Fruit fly (Drosophila melanogaster): ENCODE data around the gene Ggt-1.

Gene Ggt-1

DNA sequence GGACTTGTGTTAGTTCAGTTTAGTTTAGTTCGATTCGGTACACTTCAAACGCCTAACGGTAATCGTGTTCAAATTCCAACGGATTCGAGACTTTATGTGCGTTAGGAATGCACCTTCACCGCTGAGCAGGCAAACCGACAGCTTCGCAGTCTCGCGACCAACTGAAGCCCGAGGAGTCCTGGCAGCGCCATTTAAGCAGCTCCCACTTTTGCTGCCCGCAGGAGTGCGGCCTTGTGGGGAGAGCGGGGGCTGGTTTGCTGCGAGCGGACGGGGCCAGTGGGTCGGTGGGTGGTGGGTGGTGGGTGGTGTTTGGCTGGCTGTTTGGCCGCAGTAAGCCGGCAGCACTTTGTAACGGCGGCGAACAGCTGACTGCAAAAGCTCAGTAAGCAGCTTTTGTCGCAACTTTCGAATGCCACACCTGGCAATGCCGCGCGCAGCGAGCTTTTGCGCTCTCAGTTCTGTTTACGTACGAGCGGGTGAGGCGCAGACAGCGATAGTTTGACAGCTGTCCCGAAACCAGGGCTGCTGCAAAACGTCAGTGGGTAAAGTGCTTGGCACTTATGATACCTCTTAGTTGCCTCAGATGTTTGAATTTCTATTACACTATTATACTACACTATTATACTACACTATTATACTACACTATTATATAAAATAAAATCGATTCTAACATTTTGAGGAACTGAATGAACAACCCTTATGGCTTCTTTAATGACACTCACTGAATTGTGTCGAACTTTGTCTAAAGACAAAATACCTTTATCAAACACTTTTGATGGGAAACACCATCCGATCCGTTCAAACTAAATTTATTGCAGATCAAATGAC lies 32.8 kb downstream of the Ggt-1 start, which contains the start of gene CG32547 (continued):
- TF ChIP-seq Lpt (GFP tag; optimal IDR thresholded peaks at IDR 0.05) (no peak), OdsH (GFP tag; optimal IDR thresholded peaks at IDR 0.05) (no peak), CG15336 (GFP tag; IDR thresholded peaks at IDR 0.05) (no peak), CG10631 (GFP tag; optimal IDR thresholded peaks at IDR 0.05) (no peak), Gug (GFP tag; IDR thresholded peaks at IDR 0.05) (no peak), pdm3 (GFP tag; optimal IDR thresholded peaks at IDR 0.05) (no peak), ss (GFP tag; optimal IDR thresholded peaks at IDR 0.05) (no peak), spab (GFP tag; optimal IDR thresholded peaks at IDR 0.05) (no peak), CG8632 (GFP tag; optimal IDR thresholded peaks at IDR 0.05) (no peak), cyc (GFP tag; optimal IDR thresholded peaks at IDR 0.05) (no peak), Hr39 (GFP tag; optimal IDR thresholded peaks at IDR 0.05) (peak; percentile 3), lz (GFP tag; optimal IDR thresholded peaks at IDR 0.05) (no peak), CG11902 (GFP tag; optimal IDR thresholded peaks at IDR 0.05) (no peak), acj6 (GFP tag; optimal IDR thresholded peaks at IDR 0.05) (no peak), CG6808 (GFP tag; optimal IDR thresholded peaks at IDR 0.05) (peak; percentile 12), CG1621 (tag; optimal IDR thresholded peaks at IDR 0.05) (no peak), CG11762 (GFP tag; optimal IDR thresholded peaks at IDR 0.05; ENCODE audit: insufficient read depth) (no peak), eg (GFP tag; IDR thresholded peaks at IDR 0.05) (peak; percentile 15; the same call in 2 of the 3 replicates)

DNA sequence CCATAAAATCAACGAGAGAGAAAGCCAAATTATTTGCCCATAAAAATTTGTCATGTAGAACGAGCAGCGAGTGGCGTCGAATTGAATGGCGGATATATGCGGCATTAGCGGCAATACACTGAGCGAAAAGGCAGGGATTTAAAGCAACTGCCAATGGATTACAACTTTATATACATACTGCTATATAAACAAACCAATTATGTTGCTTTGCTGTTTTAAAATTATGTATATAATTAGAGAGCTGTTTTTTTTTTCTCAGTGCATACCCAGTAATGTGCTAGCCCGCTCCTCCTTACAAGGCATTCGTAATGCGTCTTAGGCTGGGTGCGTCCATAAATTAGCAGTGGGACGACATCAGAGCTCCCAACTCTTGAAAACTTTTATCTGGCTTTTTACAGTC lies 44.4 kb downstream of the Ggt-1 start:
- TF ChIP-seq Hr38 (GFP tag; optimal IDR thresholded peaks at IDR 0.05) (no peak), CG3919 (GFP tag; optimal IDR thresholded peaks at IDR 0.05) (no peak), CG15336 (GFP tag; IDR thresholded peaks at IDR 0.05) (no peak), pdm3 (GFP tag; optimal IDR thresholded peaks at IDR 0.05) (no peak), svp (GFP tag) (no peak), Eip93F (GFP tag; optimal IDR thresholded peaks at IDR 0.05) (no peak), CG8119 (GFP tag; IDR thresholded peaks at IDR 0.05) (no peak), Smox (GFP tag; optimal IDR thresholded peaks at IDR 0.05) (no peak), Lpt (GFP tag; optimal IDR thresholded peaks at IDR 0.05) (no peak)

DNA sequence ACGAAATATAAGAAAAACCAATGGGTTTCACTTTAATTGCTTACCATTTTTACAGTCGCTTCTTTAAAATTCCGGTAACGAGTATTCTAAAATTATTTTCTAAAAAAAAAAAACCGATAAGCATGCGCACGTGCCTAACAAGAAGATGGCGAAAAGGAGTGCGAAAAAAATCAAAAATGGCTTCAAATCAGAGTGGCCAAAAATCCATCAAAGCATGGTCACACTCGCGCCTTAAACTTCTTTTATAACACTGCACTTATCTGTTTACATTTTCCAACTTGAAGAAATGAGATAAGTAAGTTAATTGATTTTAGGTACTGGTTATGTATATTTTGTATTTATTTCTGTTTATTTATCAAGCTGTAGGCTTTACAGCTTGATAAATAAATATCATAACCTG lies 52.0 kb downstream of the Ggt-1 start, which contains the start of gene CG43843:
Gene CG43843 (minus strand): TSS at position 101 of the 400 bp plus-strand sequence.
- no peak for TF ChIP-seq dsx (GFP tag; optimal IDR thresholded peaks at IDR 0.05; ENCODE audit: poor library complexity, severe bottlenecking)
- TF ChIP-seq Sox15 (GFP tag; optimal IDR thresholded peaks at IDR 0.05), result no peak
- TF ChIP-seq pdm3 (GFP tag; optimal IDR thresholded peaks at IDR 0.05), result no peak
- TF ChIP-seq CG8632 (GFP tag; optimal IDR thresholded peaks at IDR 0.05), result no peak
- TF ChIP-seq CG31627 (GFP tag; optimal IDR thresholded peaks at IDR 0.05), result no peak
- no peak for TF ChIP-seq CG3032 (tag; optimal IDR thresholded peaks at IDR 0.05)
- TF ChIP-seq esn (GFP tag; optimal IDR thresholded peaks at IDR 0.05), result no peak
- TF ChIP-seq Lpt (GFP tag; optimal IDR thresholded peaks at IDR 0.05), result no peak
- TF ChIP-seq vri (GFP tag; optimal IDR thresholded peaks at IDR 0.05), result no peak
- no peak for TF ChIP-seq CG32006 (GFP tag; optimal IDR thresholded peaks at IDR 0.05)
- TF ChIP-seq CG8319 (GFP tag; optimal IDR thresholded peaks at IDR 0.05), result no peak
- no peak for TF ChIP-seq Gug (GFP tag; IDR thresholded peaks at IDR 0.05)
- no peak for TF ChIP-seq eg (GFP tag; IDR thresholded peaks at IDR 0.05)
- no peak for TF ChIP-seq CG7368 (GFP tag; optimal IDR thresholded peaks at IDR 0.05)
- no peak for TF ChIP-seq CG11294 (GFP tag; IDR thresholded peaks at IDR 0.05)
- no peak for TF ChIP-seq Sox102F (GFP tag; optimal IDR thresholded peaks at IDR 0.05)
- TF ChIP-seq cyc (GFP tag; optimal IDR thresholded peaks at IDR 0.05), result no peak
